Worm (Caenorhabditis elegans) whole organism, L3 larva: ENCODE measurements around the gene Y14H12A.1.

Experiments
- ZK546.5 ChIP-seq: sonication (generic microtip); optimal IDR thresholded peaks from 2 replicates; lab custom pipeline; 2017; ENCODE audit warnings: missing biosample characterization, missing genetic modification characterization
- ceh-9 ChIP-seq: sonication (generic microtip); optimal IDR thresholded peaks from 2 replicates; lab custom pipeline; 2018; ENCODE audit warnings: missing biosample characterization, missing genetic modification characterization
- elt-3 ChIP-seq, 3 experiments: fragments of 150-350 bp in 1 of 3; sonication (generic microtip) in 2 of 3; optimal IDR thresholded peaks; 2 replicates in 2 of 3; 4 replicates in 1 of 3; lab custom pipeline; 2014 to 2017; ENCODE audit warnings: missing biosample characterization in 3 of 3, missing genetic modification characterization in 3 of 3
- fkh-10 ChIP-seq: sonication (generic microtip); optimal IDR thresholded peaks from 2 replicates; lab custom pipeline; 2017; ENCODE audit warnings: missing biosample characterization, missing genetic modification reagents, missing genetic modification characterization
- nhr-12 ChIP-seq: fragments of 150-350 bp; optimal IDR thresholded peaks from 2 replicates; lab custom pipeline; 2014; ENCODE audit warnings: missing biosample characterization, missing genetic modification characterization
- nhr-25 ChIP-seq: sonication (generic microtip); optimal IDR thresholded peaks from 2 replicates; lab custom pipeline; 2017; ENCODE audit warnings: missing biosample characterization, missing genetic modification characterization
- nhr-28 ChIP-seq: fragments of 150-350 bp; optimal IDR thresholded peaks from 2 replicates; lab custom pipeline; 2014; ENCODE audit warnings: missing biosample characterization, missing genetic modification characterization
- nhr-77 ChIP-seq: fragments of 150-350 bp; optimal IDR thresholded peaks from 2 replicates; lab custom pipeline; 2014; ENCODE audit warnings: missing biosample characterization, missing genetic modification characterization
- pha-4 ChIP-seq: fragments of 150-350 bp; optimal IDR thresholded peaks from 2 replicates; lab custom pipeline; 2014; ENCODE audit warnings: missing biosample characterization, missing genetic modification reagents, missing genetic modification characterization
- skn-1 ChIP-seq: fragments of 150-350 bp; optimal IDR thresholded peaks from 2 replicates; lab custom pipeline; 2014; ENCODE audit warnings: missing biosample characterization, missing genetic modification characterization
- unc-62 ChIP-seq: fragments of 150-350 bp; sonication (generic microtip); optimal IDR thresholded peaks from 4 replicates; lab custom pipeline; 2014; ENCODE audit warnings: missing biosample characterization, missing genetic modification reagents, missing genetic modification characterization
- ztf-11 ChIP-seq: fragments of 150-350 bp; optimal IDR thresholded peaks from 2 replicates; lab custom pipeline; 2014; ENCODE audit warnings: missing biosample characterization, missing genetic modification characterization

- TF ChIP-seq nhr-77 (tag; lab: Kevin White, UChicago) (no peak), nhr-28 (tag; lab: Kevin White, UChicago) (no peak), ztf-11 (tag; lab: Kevin White, UChicago) (no peak), nhr-25 (tag; lab: Kevin White, UChicago) (no peak), fkh-10 (GFP tag; lab: Kevin White, UChicago) (no peak), ceh-9 (tag; lab: Kevin White, UChicago) (no peak), unc-62 (GFP tag; lab: Kevin White, UChicago) (no peak), skn-1 (tag; lab: Kevin White, UChicago) (no peak), ZK546.5 (tag; lab: Kevin White, UChicago) (no peak), pha-4 (tag; lab: Kevin White, UChicago) (no peak), elt-3 (tag; optimal IDR thresholded peaks at IDR 0.05; lab: Kevin White, UChicago) (no peak), nhr-12 (tag; lab: Kevin White, UChicago) (no peak)
These were observed 25.6 kb downstream of the Y14H12A.1 start, which contains the start of gene K07D4.6 for ce11 chrII:4018617-4019016.
